Fruit fly (Drosophila melanogaster): ENCODE measurements around the gene nAChRbeta1.

DNA sequence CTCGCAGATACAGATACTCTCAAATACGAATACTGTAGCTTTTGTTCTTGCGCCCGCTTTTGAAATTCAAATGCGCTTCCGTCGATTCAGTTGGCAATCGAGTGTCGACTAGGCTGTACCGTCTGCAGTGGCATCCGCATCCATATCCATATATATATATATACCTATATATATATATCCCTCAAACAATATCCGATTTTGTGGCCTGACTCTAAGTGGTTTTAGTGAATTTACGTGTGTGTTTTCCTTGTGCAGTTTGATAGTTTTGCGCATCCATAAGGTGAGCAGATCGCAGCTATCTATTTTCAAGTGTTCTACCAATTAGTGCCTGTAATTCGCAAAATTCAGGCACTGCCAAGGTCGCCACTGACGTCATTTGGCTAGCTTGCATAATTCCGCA lies 14.6 kb upstream of the nAChRbeta1 start:
- TF ChIP-seq GATAd (GFP tag; optimal IDR thresholded peaks at IDR 0.05) (no peak), psq (GFP tag; optimal IDR thresholded peaks at IDR 0.05) (no peak), N (GFP tag; optimal IDR thresholded peaks at IDR 0.05) (no peak), Rel (GFP tag; optimal IDR thresholded peaks at IDR 0.05) (peak; percentile 34), Rel (tag; optimal IDR thresholded peaks at IDR 0.05) (no peak), Dfd (GFP tag; optimal IDR thresholded peaks at IDR 0.05) (no peak), Hr83 (GFP tag; optimal IDR thresholded peaks at IDR 0.05; ENCODE audit: poor library complexity, severe bottlenecking) (no peak), tai (GFP tag; optimal IDR thresholded peaks at IDR 0.05) (no peak), CG9705 (GFP tag; optimal IDR thresholded peaks at IDR 0.05) (no peak), h (GFP tag; optimal IDR thresholded peaks at IDR 0.05) (no peak), br (GFP tag; optimal IDR thresholded peaks at IDR 0.05) (no peak)

Measured in whole organism, wandering third instar larva.